Fruit fly (Drosophila melanogaster) whole organism, pupa: ENCODE data around the gene CG17377.

Experiments used
- CG10348 ChIP-seq: fragments of 200-800 bp; sonication (Bioruptor generic); IDR thresholded peaks from 2 replicates; pipeline ENCODE4 v1.3.6; 2022; ENCODE audit warnings: missing biosample characterization, missing genetic modification characterization
- CG13204 ChIP-seq: fragments of 200-800 bp; sonication (Bioruptor generic); optimal IDR thresholded peaks from 2 replicates; lab custom pipeline; 2018; ENCODE audit warnings: missing biosample characterization, mild to moderate bottlenecking, missing genetic modification characterization, moderate library complexity
- CG15710 ChIP-seq: fragments of 200-800 bp; sonication (Bioruptor generic); optimal IDR thresholded peaks from 2 replicates; lab custom pipeline; 2018; ENCODE audit warnings: missing biosample characterization, mild to moderate bottlenecking, missing genetic modification characterization, moderate library complexity
- CG8301 ChIP-seq: fragments of 200-800 bp; sonication (Bioruptor generic); optimal IDR thresholded peaks from 2 replicates; lab custom pipeline; 2018; ENCODE audit warnings: missing biosample characterization, mild to moderate bottlenecking, missing genetic modification characterization
- CG9948 ChIP-seq: fragments of 200-800 bp; sonication (Bioruptor generic); optimal IDR thresholded peaks from 2 replicates; lab custom pipeline; 2018; ENCODE audit warnings: missing biosample characterization, mild to moderate bottlenecking, missing genetic modification characterization, moderate library complexity
- EcR ChIP-seq: fragments of 200-800 bp; sonication (Bioruptor generic); optimal IDR thresholded peaks from 3 replicates; lab custom pipeline; 2019; ENCODE audit warnings: missing biosample characterization, missing genetic modification characterization, mild to moderate bottlenecking, moderate library complexity, missing genetic modification reagents
- Ets98B ChIP-seq: fragments of 200-800 bp; sonication (Bioruptor generic); IDR thresholded peaks from 2 replicates; pipeline ENCODE4 v1.3.6; 2022; ENCODE audit warnings: missing biosample characterization, missing genetic modification characterization
- Pif1A ChIP-seq: fragments of 200-800 bp; sonication (Bioruptor generic); optimal IDR thresholded peaks from 3 replicates; lab custom pipeline; 2016; ENCODE audit warnings: missing biosample characterization, missing genetic modification characterization
- Pif1B ChIP-seq: fragments of 200-800 bp; sonication (Bioruptor generic); optimal IDR thresholded peaks from 3 replicates; lab custom pipeline; 2016; ENCODE audit warnings: missing biosample characterization, missing genetic modification characterization

DNA sequence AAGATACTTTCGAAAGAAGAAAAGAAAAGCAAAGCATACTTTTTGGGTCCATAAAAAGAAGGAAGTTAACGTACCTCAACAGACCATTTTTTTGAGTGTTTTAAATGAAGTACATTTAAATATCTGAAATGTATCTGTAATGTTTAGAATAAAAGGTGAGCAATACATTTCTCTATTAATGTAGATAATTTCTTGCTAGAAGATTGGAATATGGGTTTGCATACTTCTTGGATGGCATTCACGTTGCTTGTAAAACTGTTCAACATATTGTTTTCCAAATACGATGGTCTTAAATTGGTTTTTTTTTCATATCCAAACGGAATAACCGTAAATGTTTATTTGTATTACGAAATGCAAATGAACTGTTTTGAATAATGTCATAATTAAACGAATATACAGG lies 3.1 kb upstream of the CG17377 start, which contains the start of gene CG17375:
- TF ChIP-seq Pif1B (GFP tag; lab: Kevin White, UChicago) (no peak), CG9948 (tag; lab: Kevin White, UChicago) (no peak), CG13204 (GFP tag; lab: Kevin White, UChicago) (no peak), CG8301 (no peak), CG15710 (tag; lab: Kevin White, UChicago) (no peak), EcR (no peak), CG10348 (GFP tag; lab: Robert Waterston, UW) (no peak), Pif1A (GFP tag; lab: Kevin White, UChicago) (no peak), Ets98B (no peak)
